Fruit fly (Drosophila melanogaster) whole organism, embryonic: ENCODE data around the gene miple1.

Experiments used
- BtbVII ChIP-seq: fragments of 200-800 bp; sonication (Bioruptor generic); optimal IDR thresholded peaks from 3 replicates; lab custom pipeline; 2017; ENCODE audit warnings: missing biosample characterization, mild to moderate bottlenecking, missing genetic modification characterization
- CG10209 ChIP-seq: fragments of 200-800 bp; sonication (Bioruptor generic); optimal IDR thresholded peaks from 3 replicates; lab custom pipeline; 2017; ENCODE audit warnings: missing biosample characterization, mild to moderate bottlenecking, missing genetic modification characterization, missing genetic modification reagents
- CG11504 ChIP-seq: fragments of 200-800 bp; sonication (Bioruptor generic); optimal IDR thresholded peaks from 3 replicates; lab custom pipeline; 2019; ENCODE audit warnings: missing biosample characterization, mild to moderate bottlenecking, missing genetic modification characterization, moderate library complexity
- CG13296 ChIP-seq: fragments of 200-800 bp; sonication (Bioruptor generic); optimal IDR thresholded peaks from 3 replicates; lab custom pipeline; 2018; ENCODE audit warnings: missing biosample characterization, mild to moderate bottlenecking, missing genetic modification characterization
- CG18599 ChIP-seq: fragments of 200-800 bp; sonication (Bioruptor generic); optimal IDR thresholded peaks from 3 replicates; lab custom pipeline; 2017; ENCODE audit warnings: missing biosample characterization, missing genetic modification characterization, mild to moderate bottlenecking, moderate library complexity, missing genetic modification reagents
- CG2116 ChIP-seq: fragments of 200-800 bp; sonication (Bioruptor generic); optimal IDR thresholded peaks from 3 replicates; lab custom pipeline; 2018; ENCODE audit warnings: missing biosample characterization, mild to moderate bottlenecking, missing genetic modification characterization
- CG34224 ChIP-seq: fragments of 200-800 bp; sonication (Bioruptor generic); IDR thresholded peaks from 3 replicates; pipeline ENCODE4 v1.3.6; 2022; ENCODE audit warnings: missing biosample characterization, missing genetic modification characterization; ENCODE audit not compliant: partially characterized antibody
- CG3838 ChIP-seq: fragments of 200-800 bp; sonication (Bioruptor generic); optimal IDR thresholded peaks from 3 replicates; lab custom pipeline; 2016; ENCODE audit warnings: missing biosample characterization, missing genetic modification characterization
- CG8290 ChIP-seq, 3 experiments: fragments of 200-800 bp; sonication (Bioruptor generic); optimal IDR thresholded peaks; 2 replicates each; lab custom pipeline; 2016 to 2019; ENCODE audit warnings: missing biosample characterization in 3 of 3, missing genetic modification characterization in 3 of 3, mild to moderate bottlenecking in 2 of 3, moderate library complexity in 1 of 3
- Deaf1 ChIP-seq: fragments of 200-800 bp; optimal IDR thresholded peaks from 3 replicates; lab custom pipeline; 2019; ENCODE audit warnings: missing biosample characterization, mild to moderate bottlenecking, missing genetic modification characterization, moderate library complexity
- Drgx ChIP-seq: fragments of 200-800 bp; sonication (Bioruptor generic); IDR thresholded peaks from 2 replicates; pipeline ENCODE4 v1.3.6; 2022; ENCODE audit warnings: missing biosample characterization, missing genetic modification characterization
- HmgZ ChIP-seq: fragments of 200-800 bp; sonication (Bioruptor generic); optimal IDR thresholded peaks from 2 replicates; lab custom pipeline; 2018; ENCODE audit warnings: missing biosample characterization, mild to moderate bottlenecking, missing genetic modification characterization
- Hr78 ChIP-seq, 2 experiments: fragments of 200-800 bp in 1 of 2; fragments of >200 bp in 1 of 2; sonication (Bioruptor generic) in 1 of 2; optimal IDR thresholded peaks; 2 replicates each; lab custom pipeline; 2017 to 2019; ENCODE audit warnings: missing biosample characterization in 2 of 2, missing genetic modification characterization in 2 of 2, mild to moderate bottlenecking in 1 of 2, moderate library complexity in 1 of 2
- Kr ChIP-seq: fragments of 200-800 bp; sonication (Bioruptor generic); optimal IDR thresholded peaks from 2 replicates; lab custom pipeline; 2017; ENCODE audit warnings: missing biosample characterization, mild to moderate bottlenecking, missing genetic modification characterization
- Med ChIP-seq: fragments of 200-800 bp; sonication (Bioruptor generic); peaks from one replicate; lab custom pipeline; 2016; ENCODE audit warnings: missing biosample characterization, missing genetic modification characterization, mild to moderate bottlenecking, inconsistent platforms, moderate library complexity
- Pdp1 ChIP-seq, 2 experiments: fragments of 200-800 bp; sonication (Bioruptor generic); optimal IDR thresholded peaks; 3 replicates each; lab custom pipeline; 2016; ENCODE audit warnings: missing biosample characterization in 2 of 2, missing genetic modification characterization in 2 of 2, mild to moderate bottlenecking in 1 of 2, moderate library complexity in 1 of 2
- Rfx ChIP-seq: fragments of 200-800 bp; sonication (Bioruptor generic); IDR thresholded peaks from 2 replicates; pipeline ENCODE4 v1.3.6; 2022; ENCODE audit warnings: missing biosample characterization, missing genetic modification characterization
- ab ChIP-seq: fragments of 200-800 bp; sonication (Bioruptor generic); optimal IDR thresholded peaks from 2 replicates; lab custom pipeline; 2016; ENCODE audit warnings: missing biosample characterization, missing genetic modification characterization
- abd-A ChIP-seq: fragments of 200-800 bp; sonication (Bioruptor generic); optimal IDR thresholded peaks from 3 replicates; lab custom pipeline; 2019; ENCODE audit warnings: missing biosample characterization, mild to moderate bottlenecking, missing genetic modification characterization, moderate library complexity
- bbx ChIP-seq: fragments of 200-800 bp; sonication (Bioruptor generic); IDR thresholded peaks from 2 replicates; pipeline ENCODE4 v1.3.6; 2022; ENCODE audit warnings: missing biosample characterization, missing genetic modification characterization; ENCODE audit not compliant: partially characterized antibody
- chm ChIP-seq: fragments of 200-800 bp; sonication (Bioruptor generic); IDR thresholded peaks from 2 replicates; pipeline ENCODE4 v1.3.6; 2022; ENCODE audit warnings: missing biosample characterization, missing genetic modification characterization
- crol ChIP-seq: fragments of 200-800 bp; sonication (Bioruptor generic); IDR thresholded peaks from 2 replicates; pipeline ENCODE4 v1.3.6; 2022; ENCODE audit warnings: missing biosample characterization, missing genetic modification characterization
- cwo ChIP-seq: fragments of 200-800 bp; sonication (Bioruptor generic); optimal IDR thresholded peaks from 3 replicates; lab custom pipeline; 2017; ENCODE audit warnings: missing biosample characterization, missing genetic modification characterization, mild to moderate bottlenecking, moderate library complexity, missing genetic modification reagents
- dimm ChIP-seq: fragments of 200-800 bp; sonication (Bioruptor generic); IDR thresholded peaks from 2 replicates; pipeline ENCODE4 v1.3.6; 2022; ENCODE audit warnings: missing biosample characterization, missing genetic modification characterization
- ftz-f1 ChIP-seq: fragments of 200-800 bp; sonication (Bioruptor generic); optimal IDR thresholded peaks from 2 replicates; lab custom pipeline; 2016; ENCODE audit warnings: missing biosample characterization, missing genetic modification characterization
- hkb ChIP-seq, 2 experiments: fragments of 200-800 bp in 1 of 2; fragments of >200 bp in 1 of 2; sonication (Bioruptor generic) in 1 of 2; IDR thresholded peaks in 1 of 2; optimal IDR thresholded peaks in 1 of 2; 2 replicates each; pipeline versions ENCODE4 v1.3.6 to Lab custom; 2017 to 2022; ENCODE audit warnings: missing biosample characterization in 1 of 2, missing genetic modification characterization in 1 of 2
- ken ChIP-seq: fragments of 200-800 bp; sonication (Bioruptor generic); IDR thresholded peaks from 3 replicates; pipeline ENCODE4 v1.3.6; 2022; ENCODE audit warnings: missing biosample characterization, missing genetic modification characterization
- lilli ChIP-seq: fragments of 200-800 bp; sonication (Bioruptor generic); optimal IDR thresholded peaks from 3 replicates; lab custom pipeline; 2016; ENCODE audit warnings: missing biosample characterization, missing genetic modification characterization
- lov ChIP-seq, 2 experiments: fragments of 200-800 bp in 1 of 2; fragments of >200 bp in 1 of 2; sonication (Bioruptor generic) in 1 of 2; IDR thresholded peaks in 1 of 2; optimal IDR thresholded peaks in 1 of 2; 2 replicates in 1 of 2; 3 replicates in 1 of 2; pipeline versions ENCODE4 v1.3.6 to Lab custom; 2017 to 2022; ENCODE audit warnings: missing biosample characterization in 1 of 2, missing genetic modification characterization in 1 of 2
- luna ChIP-seq: fragments of 200-800 bp; sonication (Bioruptor generic); optimal IDR thresholded peaks from 2 replicates; lab custom pipeline; 2016; ENCODE audit warnings: missing biosample characterization, missing genetic modification characterization
- oc ChIP-seq: fragments of 200-800 bp; sonication (Bioruptor generic); optimal IDR thresholded peaks from 2 replicates; lab custom pipeline; 2018; ENCODE audit warnings: missing biosample characterization, mild to moderate bottlenecking, missing genetic modification characterization, moderate library complexity
- peb ChIP-seq: fragments of 200-800 bp; sonication (Bioruptor generic); IDR thresholded peaks from 2 replicates; pipeline ENCODE4 v1.3.6; 2022; ENCODE audit warnings: missing biosample characterization, missing genetic modification characterization
- pita ChIP-seq: fragments of 200-800 bp; sonication (Bioruptor generic); optimal IDR thresholded peaks from 2 replicates; lab custom pipeline; 2017; ENCODE audit warnings: missing biosample characterization, mild to moderate bottlenecking, missing genetic modification characterization
- pros ChIP-seq: fragments of 200-800 bp; sonication (Bioruptor generic); optimal IDR thresholded peaks from 3 replicates; lab custom pipeline; 2019; ENCODE audit warnings: missing biosample characterization, mild to moderate bottlenecking, missing genetic modification characterization, moderate library complexity
- psq ChIP-seq: fragments of 200-800 bp; sonication (Bioruptor generic); optimal IDR thresholded peaks from 2 replicates; lab custom pipeline; 2017; ENCODE audit warnings: missing biosample characterization, missing genetic modification characterization
- sd ChIP-seq: fragments of 200-800 bp; sonication (Bioruptor generic); optimal IDR thresholded peaks from 3 replicates; lab custom pipeline; 2018; ENCODE audit warnings: missing biosample characterization, mild to moderate bottlenecking, missing genetic modification characterization, moderate library complexity
- stc ChIP-seq: fragments of 200-800 bp; sonication (Bioruptor generic); IDR thresholded peaks from 2 replicates; pipeline ENCODE4 v1.3.6; 2022; ENCODE audit warnings: missing biosample characterization, missing genetic modification characterization
- sug ChIP-seq: fragments of 200-800 bp; optimal IDR thresholded peaks from 2 replicates; lab custom pipeline; 2019; ENCODE audit warnings: missing biosample characterization, mild to moderate bottlenecking, missing genetic modification characterization, moderate library complexity
- tio ChIP-seq: fragments of 200-800 bp; sonication (Bioruptor generic); optimal IDR thresholded peaks from 2 replicates; lab custom pipeline; 2017; ENCODE audit warnings: missing biosample characterization, missing genetic modification characterization, inconsistent platforms
- tll ChIP-seq, 2 experiments: fragments of 200-800 bp in 1 of 2; fragments of >200 bp in 1 of 2; sonication (Bioruptor generic) in 1 of 2; optimal IDR thresholded peaks; 2 replicates each; lab custom pipeline; 2017 to 2019; ENCODE audit warnings: missing biosample characterization in 2 of 2, missing genetic modification characterization in 2 of 2, mild to moderate bottlenecking in 1 of 2, moderate library complexity in 1 of 2
- unc-4 ChIP-seq: fragments of 200-800 bp; sonication (Bioruptor generic); IDR thresholded peaks from 2 replicates; pipeline ENCODE4 v1.3.6; 2022; ENCODE audit warnings: missing biosample characterization, missing genetic modification characterization; ENCODE audit not compliant: partially characterized antibody
- vvl ChIP-seq: fragments of 200-800 bp; sonication (Bioruptor generic); IDR thresholded peaks from 2 replicates; pipeline ENCODE4 v1.3.6; 2022; ENCODE audit warnings: missing biosample characterization, missing genetic modification characterization
- z ChIP-seq: fragments of 200-800 bp; sonication (Bioruptor generic); IDR thresholded peaks from 3 replicates; pipeline ENCODE4 v1.3.6; 2022; ENCODE audit warnings: missing biosample characterization, missing genetic modification characterization

Gene miple1

DNA sequence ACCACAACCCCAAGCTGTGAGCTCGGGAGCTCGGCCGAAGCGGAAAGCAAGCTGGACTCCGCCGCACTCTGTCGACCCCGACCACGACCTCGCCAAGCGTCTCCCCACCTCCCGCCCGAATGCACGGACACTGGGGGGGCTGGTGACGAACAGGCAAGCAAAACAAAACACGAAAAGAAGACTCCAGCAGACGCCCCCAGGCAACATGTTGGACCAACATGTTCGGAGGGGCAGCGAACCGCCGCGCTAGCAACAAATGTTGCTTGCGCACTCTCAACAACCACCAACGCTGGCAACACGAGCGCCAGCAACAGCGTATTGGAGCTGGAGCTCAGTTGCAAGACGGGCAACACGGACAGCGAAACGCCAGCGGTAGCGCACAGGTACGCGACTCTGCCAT is 15.2 kb downstream of the miple1 start (continued):
- TF ChIP-seq Rfx (GFP tag; lab: Robert Waterston, UW) (0 out of 2 replicates have a peak, but pooled peaks have one; percentile 24), unc-4 (GFP tag; lab: Robert Waterston, UW) (peak; percentile 30; the same call in 1 of the 2 replicates), hkb (optimal IDR thresholded peaks at IDR 0.05; lab: Kevin White, UChicago) (no peak), hkb (GFP tag; IDR thresholded peaks at IDR 0.05; lab: Robert Waterston, UW) (0 out of 2 replicates have a peak, but pooled peaks have one; percentile 32), Med (GFP tag; lab: Kevin White, UChicago) (peak; percentile 72), oc (no peak), peb (GFP tag; lab: Robert Waterston, UW) (no peak), crol (GFP tag; lab: Robert Waterston, UW) (peak; percentile 94), z (GFP tag; lab: Robert Waterston, UW) (peak; percentile 44; the same call in 1 of the 3 replicates), psq (GFP tag; lab: Kevin White, UChicago) (peak; percentile 79), abd-A (tag; lab: Kevin White, UChicago) (peak; percentile 61), CG10209 (GFP tag; lab: Kevin White, UChicago) (no peak), CG34224 (GFP tag; lab: Robert Waterston, UW) (peak; percentile 54; the same call in 1 of the 3 replicates), Deaf1 (tag; lab: Kevin White, UChicago) (peak; percentile 88), CG18599 (GFP tag; lab: Kevin White, UChicago) (peak; percentile 40), CG3838 (no peak), vvl (peak; percentile 28; the same call in 1 of the 2 replicates), Drgx (GFP tag; lab: Robert Waterston, UW) (peak; percentile 19; the same call in 1 of the 2 replicates), CG13296 (GFP tag; lab: Kevin White, UChicago) (no peak), CG11504 (peak; percentile 99), Hr78 (GFP tag; optimal IDR thresholded peaks at IDR 0.05; lab: Kevin White, UChicago) (peak in 1 of 2 experiments; percentile 91), sug (tag; lab: Kevin White, UChicago) (peak; percentile 74), sd (tag; lab: Kevin White, UChicago) (no peak), ftz-f1 (GFP tag; lab: Kevin White, UChicago) (peak; percentile 56)

DNA sequence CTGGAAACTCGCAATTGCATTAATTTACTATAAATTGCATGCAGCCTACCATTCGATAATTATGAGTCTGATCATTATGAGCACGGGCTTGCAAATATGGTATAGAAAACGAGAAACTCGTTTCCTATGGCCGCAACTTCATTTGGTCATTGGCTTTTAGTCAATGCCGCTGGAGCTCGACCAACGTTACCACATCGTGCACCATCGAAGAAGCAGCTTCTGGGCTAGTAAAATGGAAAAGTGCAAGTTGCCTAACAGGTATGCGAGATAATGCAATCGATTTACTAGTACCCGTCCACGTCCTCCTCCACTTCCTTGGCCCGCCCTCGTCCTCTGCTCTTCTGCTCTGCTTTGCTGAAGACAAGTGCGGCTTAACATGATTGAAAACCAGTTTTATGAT is 17.2 kb downstream of the miple1 start:
- TF ChIP-seq tio (GFP tag; lab: Kevin White, UChicago) (no peak), chm (GFP tag; lab: Robert Waterston, UW) (no peak), lov (optimal IDR thresholded peaks at IDR 0.05; lab: Kevin White, UChicago) (no peak), lov (GFP tag; IDR thresholded peaks at IDR 0.05; lab: Robert Waterston, UW) (no peak), CG2116 (GFP tag; lab: Kevin White, UChicago) (no peak), BtbVII (GFP tag; lab: Kevin White, UChicago) (no peak), HmgZ (tag; lab: Kevin White, UChicago) (no peak), dimm (GFP tag; lab: Robert Waterston, UW) (no peak)

DNA sequence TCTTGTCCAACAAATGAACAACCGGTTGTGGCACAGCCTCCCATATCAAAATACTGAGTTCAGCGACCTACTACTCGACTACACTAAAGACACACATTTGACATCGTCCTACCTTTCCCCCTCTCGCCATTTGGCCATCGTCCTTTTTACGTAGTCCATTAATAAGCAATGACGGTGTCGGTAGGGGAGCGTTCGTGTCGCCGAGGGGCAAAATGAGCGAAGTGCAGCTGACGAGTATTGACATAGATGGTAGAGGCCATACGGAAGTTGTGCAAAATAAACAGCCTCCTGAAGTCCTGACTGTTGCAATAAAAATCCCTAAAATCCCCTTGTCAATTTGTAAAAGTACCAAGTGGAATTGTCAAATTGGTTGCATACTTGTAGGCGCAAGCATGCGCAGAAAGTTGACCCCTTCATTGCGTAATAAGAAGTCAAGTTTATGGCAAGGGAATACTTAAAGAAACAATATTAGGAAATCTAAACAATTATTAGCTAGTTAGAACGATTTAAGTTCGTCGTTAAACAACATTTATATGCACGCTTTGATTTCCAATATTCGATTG is 24.6 kb downstream of the miple1 start:
- no peak for TF ChIP-seq luna (GFP tag; lab: Kevin White, UChicago)
- TF ChIP-seq lilli (GFP tag; lab: Kevin White, UChicago), result no peak
- TF ChIP-seq abd-A (tag; lab: Kevin White, UChicago), result peak; percentile 67
- TF ChIP-seq ab (GFP tag; lab: Kevin White, UChicago), result no peak
- TF ChIP-seq stc (GFP tag; lab: Robert Waterston, UW), result no peak
- TF ChIP-seq Pdp1 (GFP tag; optimal IDR thresholded peaks at IDR 0.05; lab: Kevin White, UChicago), result peak in 1 of 2 experiments; percentile 100
- no peak for TF ChIP-seq CG8290 (GFP tag; optimal IDR thresholded peaks at IDR 0.05; lab: Kevin White, UChicago)
- peak in 1 of 2 experiments; percentile 27 for TF ChIP-seq CG8290 (tag; optimal IDR thresholded peaks at IDR 0.05; lab: Kevin White, UChicago)
- TF ChIP-seq Kr (GFP tag; lab: Kevin White, UChicago), result peak; percentile 41
- 0 out of 2 replicates have a peak, but pooled peaks have one; percentile 9 for TF ChIP-seq crol (GFP tag; lab: Robert Waterston, UW)
- 0 out of 2 replicates have a peak, but pooled peaks have one; percentile 16 for TF ChIP-seq bbx
- peak; percentile 53 for TF ChIP-seq Deaf1 (tag; lab: Kevin White, UChicago)
- 0 out of 3 replicates have a peak, but pooled peaks have one; percentile 41 for TF ChIP-seq ken (GFP tag; lab: Robert Waterston, UW)
- peak in 1 of 2 experiments; percentile 64 for TF ChIP-seq tll (GFP tag; optimal IDR thresholded peaks at IDR 0.05; lab: Kevin White, UChicago)
- TF ChIP-seq pita (GFP tag; lab: Kevin White, UChicago), result no peak
- TF ChIP-seq pros (GFP tag; lab: Kevin White, UChicago), result peak; percentile 0
- peak in 1 of 2 experiments; percentile 100 for TF ChIP-seq Hr78 (GFP tag; optimal IDR thresholded peaks at IDR 0.05; lab: Kevin White, UChicago)
- TF ChIP-seq cwo (GFP tag; lab: Kevin White, UChicago), result no peak
